Worm (Caenorhabditis elegans): ENCODE results near the gene F20D6.6.

DNA sequence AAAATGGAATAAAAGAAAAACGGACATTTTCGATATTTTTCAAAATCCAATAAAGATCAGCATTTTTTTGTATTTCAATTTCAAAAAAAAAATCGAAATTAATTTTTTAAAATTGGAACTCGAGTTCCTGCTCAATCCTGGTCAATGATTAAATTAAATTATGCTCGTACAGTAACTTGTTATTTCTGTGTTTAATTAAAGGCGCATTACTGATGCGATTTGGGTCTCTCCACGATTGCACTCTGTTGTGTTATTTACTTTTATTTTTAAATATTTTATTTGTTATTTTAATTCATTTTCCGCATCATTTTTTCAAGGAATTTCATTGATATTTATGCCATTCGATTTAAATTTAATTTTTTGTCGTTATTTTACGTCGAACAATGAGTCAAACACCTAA, 18.6 kb downstream of the F20D6.6 start:
- TF ChIP-seq nhr-12 (tag; optimal IDR thresholded peaks at IDR 0.05) (no peak), sea-2 (GFP tag; optimal IDR thresholded peaks at IDR 0.05) (no peak), fkh-10 (GFP tag; optimal IDR thresholded peaks at IDR 0.05) (no peak), unc-39 (tag; optimal IDR thresholded peaks at IDR 0.05) (no peak), skn-1 (tag; optimal IDR thresholded peaks at IDR 0.05) (no peak), snpc-4 (tag; optimal IDR thresholded peaks at IDR 0.05) (no peak), pha-4 (tag; optimal IDR thresholded peaks at IDR 0.05) (no peak), egl-27 (tag; optimal IDR thresholded peaks at IDR 0.05) (no peak), elt-3 (tag; optimal IDR thresholded peaks at IDR 0.05) (no peak), nhr-237 (tag; optimal IDR thresholded peaks at IDR 0.05) (no peak)

All from whole organism, L3 larva.